Worm (Caenorhabditis elegans) whole organism, mixed stage, embryonic: ENCODE measurements around the gene nstp-3.

Source experiments
- M03D4.4 ChIP-seq: sonication (generic microtip); optimal IDR thresholded peaks from 2 replicates; lab custom pipeline; 2017; ENCODE audit warnings: mild to moderate bottlenecking, missing genetic modification characterization, missing compliant biosample characterization
- bed-3 ChIP-seq: fragments of 200-800 bp; sonication (Bioruptor generic); optimal IDR thresholded peaks from 3 replicates; lab custom pipeline; 2018; ENCODE audit warnings: mild to moderate bottlenecking, missing genetic modification characterization, moderate library complexity, missing compliant biosample characterization
- blmp-1 ChIP-seq: fragments of 150-350 bp; optimal IDR thresholded peaks from 2 replicates; lab custom pipeline; 2014; ENCODE audit warnings: missing biosample characterization, missing genetic modification characterization
- ceh-43 ChIP-seq: fragments of 200-800 bp; sonication (Bioruptor generic); optimal IDR thresholded peaks from 2 replicates; lab custom pipeline; 2018; ENCODE audit warnings: mild to moderate bottlenecking, missing genetic modification characterization, moderate library complexity, missing compliant biosample characterization
- ceh-83 ChIP-seq: fragments of 200-800 bp; sonication (Bioruptor generic); optimal IDR thresholded peaks from 2 replicates; lab custom pipeline; 2018; ENCODE audit warnings: mild to moderate bottlenecking, missing genetic modification characterization, missing compliant biosample characterization
- ces-1 ChIP-seq: fragments of 150-350 bp; optimal IDR thresholded peaks from 2 replicates; lab custom pipeline; 2014; ENCODE audit warnings: missing biosample characterization, missing genetic modification reagents, missing genetic modification characterization
- cnd-1 ChIP-seq: fragments of 200-800 bp; sonication (Bioruptor generic); optimal IDR thresholded peaks from 2 replicates; lab custom pipeline; 2018; ENCODE audit warnings: mild to moderate bottlenecking, missing genetic modification characterization, missing compliant biosample characterization
- drap-1 ChIP-seq: fragments of 200-800 bp; sonication (Bioruptor generic); optimal IDR thresholded peaks from 3 replicates; lab custom pipeline; 2018; ENCODE audit warnings: mild to moderate bottlenecking, missing genetic modification characterization, missing compliant biosample characterization
- elt-3 ChIP-seq: fragments of 150-350 bp; optimal IDR thresholded peaks from 2 replicates; lab custom pipeline; 2014; ENCODE audit warnings: missing biosample characterization, missing genetic modification characterization
- ham-2 ChIP-seq: fragments of 200-800 bp; sonication (Bioruptor generic); optimal IDR thresholded peaks from 2 replicates; lab custom pipeline; 2018; ENCODE audit warnings: mild to moderate bottlenecking, missing genetic modification characterization, missing compliant biosample characterization
- hlh-1 ChIP-seq: fragments of 150-350 bp; optimal IDR thresholded peaks from 2 replicates; lab custom pipeline; 2014; ENCODE audit warnings: missing biosample characterization, missing genetic modification reagents, missing genetic modification characterization
- lin-13 ChIP-seq: fragments of 150-350 bp; optimal IDR thresholded peaks from 2 replicates; lab custom pipeline; 2014; ENCODE audit warnings: missing biosample characterization, missing genetic modification characterization
- lin-32 ChIP-seq: fragments of 200-800 bp; sonication (Bioruptor generic); optimal IDR thresholded peaks from 2 replicates; lab custom pipeline; 2018; ENCODE audit warnings: mild to moderate bottlenecking, missing genetic modification characterization, missing compliant biosample characterization
- lsy-2 ChIP-seq: fragments of 150-350 bp; optimal IDR thresholded peaks from 2 replicates; lab custom pipeline; 2014; ENCODE audit warnings: missing biosample characterization, missing genetic modification characterization
- mab-5 ChIP-seq: fragments of 150-350 bp; optimal IDR thresholded peaks from 2 replicates; lab custom pipeline; 2014; ENCODE audit warnings: missing biosample characterization, missing genetic modification characterization
- mep-1 ChIP-seq: fragments of 150-350 bp; optimal IDR thresholded peaks from 2 replicates; lab custom pipeline; 2017; ENCODE audit warnings: missing biosample characterization, missing genetic modification reagents, missing genetic modification characterization, inconsistent platforms
- mls-2 ChIP-seq: sonication (generic microtip); optimal IDR thresholded peaks from 2 replicates; lab custom pipeline; 2016; ENCODE audit warnings: mild to moderate bottlenecking, missing genetic modification characterization, moderate library complexity, missing compliant biosample characterization
- nhr-12 ChIP-seq: fragments of 150-350 bp; optimal IDR thresholded peaks from 2 replicates; lab custom pipeline; 2014; ENCODE audit warnings: missing biosample characterization, missing genetic modification characterization
- nhr-2 ChIP-seq: fragments of 150-350 bp; optimal IDR thresholded peaks from 2 replicates; lab custom pipeline; 2014; ENCODE audit warnings: missing biosample characterization, missing genetic modification characterization
- nhr-237 ChIP-seq: fragments of 150-350 bp; optimal IDR thresholded peaks from 2 replicates; lab custom pipeline; 2014; ENCODE audit warnings: missing biosample characterization, missing genetic modification characterization
- nhr-28 ChIP-seq: fragments of 150-350 bp; optimal IDR thresholded peaks from 2 replicates; lab custom pipeline; 2014; ENCODE audit warnings: missing biosample characterization, missing genetic modification characterization
- nhr-76 ChIP-seq: sonication (generic microtip); optimal IDR thresholded peaks from 2 replicates; lab custom pipeline; 2017; ENCODE audit warnings: missing biosample characterization, missing genetic modification characterization
- pha-4 ChIP-seq: fragments of 150-350 bp; optimal IDR thresholded peaks from 2 replicates; lab custom pipeline; 2018; ENCODE audit warnings: missing biosample characterization, missing genetic modification reagents, missing genetic modification characterization
- sem-2 ChIP-seq: fragments of 200-800 bp; sonication (Bioruptor generic); optimal IDR thresholded peaks from 2 replicates; lab custom pipeline; 2018; ENCODE audit warnings: mild to moderate bottlenecking, missing genetic modification characterization, missing compliant biosample characterization
- snpc-4 ChIP-seq: fragments of 150-350 bp; optimal IDR thresholded peaks from 2 replicates; lab custom pipeline; 2014; ENCODE audit warnings: missing biosample characterization, missing genetic modification characterization
- sptf-1 ChIP-seq: sonication (generic microtip); optimal IDR thresholded peaks from 2 replicates; lab custom pipeline; 2017; ENCODE audit warnings: mild to moderate bottlenecking, missing genetic modification characterization, moderate library complexity, missing compliant biosample characterization
- tbx-8 ChIP-seq: fragments of 200-800 bp; sonication (Bioruptor generic); optimal IDR thresholded peaks from 2 replicates; lab custom pipeline; 2018; ENCODE audit warnings: mild to moderate bottlenecking, missing genetic modification characterization, moderate library complexity, missing compliant biosample characterization
- unc-39 ChIP-seq: fragments of 150-350 bp; optimal IDR thresholded peaks from 2 replicates; lab custom pipeline; 2014; ENCODE audit warnings: missing biosample characterization, missing genetic modification characterization
- unc-62 ChIP-seq: fragments of 150-350 bp; optimal IDR thresholded peaks from 2 replicates; lab custom pipeline; 2014; ENCODE audit warnings: missing biosample characterization, missing genetic modification reagents, missing genetic modification characterization
- ztf-11 ChIP-seq: fragments of 150-350 bp; optimal IDR thresholded peaks from 2 replicates; lab custom pipeline; 2014; ENCODE audit warnings: missing biosample characterization, missing genetic modification characterization

nstp-3 gene

ce11 chrV:5831253-5831652 lies 33.2 kb upstream of the nstp-3 start:
- TF ChIP-seq nhr-2 (tag; lab: Kevin White, UChicago) (no peak), tbx-8 (GFP tag; lab: Kevin White, UChicago) (no peak), unc-62 (GFP tag; lab: Kevin White, UChicago) (no peak), lin-32 (no peak), mab-5 (tag; lab: Kevin White, UChicago) (no peak), sem-2 (GFP tag; lab: Kevin White, UChicago) (no peak), drap-1 (GFP tag; lab: Kevin White, UChicago) (no peak), nhr-76 (no peak), snpc-4 (tag; lab: Kevin White, UChicago) (no peak), unc-39 (tag; lab: Kevin White, UChicago) (no peak), nhr-237 (tag; lab: Kevin White, UChicago) (no peak), sptf-1 (tag; lab: Kevin White, UChicago) (no peak), pha-4 (tag; lab: Kevin White, UChicago) (no peak), mls-2 (no peak), cnd-1 (no peak), bed-3 (GFP tag; lab: Kevin White, UChicago) (no peak), blmp-1 (tag; lab: Kevin White, UChicago) (no peak)
- TF ChIP-seq, all 35 proteins: peak for 0

- no peak for TF ChIP-seq snpc-4 (tag; lab: Kevin White, UChicago)
- TF ChIP-seq mep-1 (tag; lab: Kevin White, UChicago): no peak
- TF ChIP-seq ceh-43 (GFP tag; lab: Kevin White, UChicago): no peak
- TF ChIP-seq nhr-12 (tag; lab: Kevin White, UChicago): no peak
- no peak for TF ChIP-seq hlh-1 (tag; lab: Kevin White, UChicago)
- no peak for TF ChIP-seq lin-13
- no peak for TF ChIP-seq lsy-2
- no peak for TF ChIP-seq bed-3 (GFP tag; lab: Kevin White, UChicago)
- TF ChIP-seq ceh-83 (GFP tag; lab: Kevin White, UChicago): no peak
- no peak for TF ChIP-seq nhr-2 (tag; lab: Kevin White, UChicago)
- TF ChIP-seq nhr-76: no peak
- no peak for TF ChIP-seq M03D4.4 (tag; lab: Kevin White, UChicago)
- TF ChIP-seq unc-62 (GFP tag; lab: Kevin White, UChicago): no peak
- TF ChIP-seq nhr-237 (tag; lab: Kevin White, UChicago): no peak
- TF ChIP-seq pha-4 (tag; lab: Kevin White, UChicago): no peak
- TF ChIP-seq tbx-8 (GFP tag; lab: Kevin White, UChicago): no peak
- TF ChIP-seq ham-2 (GFP tag; lab: Kevin White, UChicago): no peak
- TF ChIP-seq, all 35 proteins: peak for 0
Observed at ce11 chrV:5826592-5826991, 28.6 kb upstream of the nstp-3 start, which contains the start of gene let-418. TSS of gene let-418 (plus strand) at chrV:5826833.

- TF ChIP-seq nhr-28 (tag; lab: Kevin White, UChicago): no peak
- TF ChIP-seq ceh-83 (GFP tag; lab: Kevin White, UChicago): no peak
- no peak for TF ChIP-seq ztf-11
- TF ChIP-seq ces-1 (GFP tag; lab: Kevin White, UChicago): no peak
- TF ChIP-seq nhr-2 (tag; lab: Kevin White, UChicago): no peak
- TF ChIP-seq nhr-237 (tag; lab: Kevin White, UChicago): no peak
- TF ChIP-seq elt-3 (tag; lab: Kevin White, UChicago): no peak
- no peak for TF ChIP-seq nhr-76
- TF ChIP-seq unc-62 (GFP tag; lab: Kevin White, UChicago): no peak
- TF ChIP-seq drap-1 (GFP tag; lab: Kevin White, UChicago): no peak
- no peak for TF ChIP-seq tbx-8 (GFP tag; lab: Kevin White, UChicago)
- TF ChIP-seq lin-13: no peak
- no peak for TF ChIP-seq nhr-12 (tag; lab: Kevin White, UChicago)
Observed at ce11 chrV:5825478-5825877, 27.4 kb upstream of the nstp-3 start.

ce11 chrV:5822968-5823367 lies 24.9 kb upstream of the nstp-3 start:
- TF ChIP-seq lsy-2 (no peak), elt-3 (tag; lab: Kevin White, UChicago) (peak; percentile 27)
- TF ChIP-seq, all 35 proteins: peak for 1

- no peak for TF ChIP-seq elt-3 (tag; lab: Kevin White, UChicago)
- no peak for TF ChIP-seq mab-5 (tag; lab: Kevin White, UChicago)
Observed at ce11 chrV:5821451-5822143, 23.6 kb upstream of the nstp-3 start.
